Worm (Caenorhabditis elegans) whole organism, young adult: ENCODE measurements around the gene soc-1.

ENCODE experiments used
- B0035.1 ChIP-seq: sonication (generic microtip); optimal IDR thresholded peaks from 2 replicates; lab custom pipeline; 2016; ENCODE audit warnings: missing genetic modification characterization, mild to moderate bottlenecking, missing compliant biosample characterization, missing genotype, missing genetic modification reagents
- D2030.7 ChIP-seq: fragments of 200-800 bp; sonication (Bioruptor generic); IDR thresholded peaks from 2 replicates; pipeline ENCODE4 v1.3.6; 2022; ENCODE audit warnings: missing genetic modification reagents, missing genetic modification characterization, missing compliant biosample characterization
- F49E8.2 ChIP-seq: sonication (generic microtip); optimal IDR thresholded peaks from 3 replicates; lab custom pipeline; 2017; ENCODE audit warnings: missing genetic modification characterization, mild to moderate bottlenecking, missing compliant biosample characterization, antibody characterized with exemption, moderate library complexity; ENCODE audit not compliant: insufficient read depth
- ZK185.1 ChIP-seq: sonication (generic microtip); optimal IDR thresholded peaks from 2 replicates; lab custom pipeline; 2016; ENCODE audit warnings: mild to moderate bottlenecking, missing genetic modification characterization, missing compliant biosample characterization; ENCODE audit not compliant: poor library complexity, severe bottlenecking
- ama-1 ChIP-seq, 3 experiments: fragments of 150-350 bp in 1 of 3; sonication (generic microtip) in 2 of 3; optimal IDR thresholded peaks; 2 replicates each; lab custom pipeline; 2014 to 2018; ENCODE audit warnings: missing biosample characterization in 2 of 3, missing genetic modification characterization in 2 of 3, missing genetic modification reagents in 2 of 3
- attf-5 ChIP-seq: fragments of 200-800 bp; sonication (Bioruptor generic); optimal IDR thresholded peaks from 2 replicates; lab custom pipeline; 2018; ENCODE audit warnings: mild to moderate bottlenecking, missing genetic modification characterization, missing compliant biosample characterization
- him-1 ChIP-seq: sonication (generic microtip); optimal IDR thresholded peaks from 2 replicates; lab custom pipeline; 2016; ENCODE audit warnings: missing genotype, missing genetic modification reagents, missing genetic modification characterization, missing compliant biosample characterization
- mel-28 ChIP-seq: sonication (generic microtip); optimal IDR thresholded peaks from 2 replicates; lab custom pipeline; 2016; ENCODE audit warnings: borderline replicate concordance, mild to moderate bottlenecking, missing genetic modification characterization, missing compliant biosample characterization
- xnd-1 ChIP-seq: sonication (generic microtip); optimal IDR thresholded peaks from 2 replicates; lab custom pipeline; 2016; ENCODE audit warnings: missing genotype, missing genetic modification reagents, missing genetic modification characterization, missing compliant biosample characterization
- ztf-3 ChIP-seq: fragments of 200-800 bp; sonication (Bioruptor generic); optimal IDR thresholded peaks from 2 replicates; lab custom pipeline; 2018; ENCODE audit warnings: mild to moderate bottlenecking, missing genetic modification characterization, missing compliant biosample characterization

- TF ChIP-seq him-1 (tag; lab: Kevin White, UChicago): no peak
- TF ChIP-seq ZK185.1: no peak
- no peak for TF ChIP-seq D2030.7 (GFP tag; lab: Robert Waterston, UW)
- TF ChIP-seq F49E8.2 (tag; lab: Kevin White, UChicago): no peak
- TF ChIP-seq ztf-3 (GFP tag; lab: Kevin White, UChicago): no peak
- TF ChIP-seq ama-1 (optimal IDR thresholded peaks at IDR 0.05; lab: Kevin White, UChicago): no peak
- no peak for TF ChIP-seq ama-1 (GFP tag; optimal IDR thresholded peaks at IDR 0.05; lab: Kevin White, UChicago)
- TF ChIP-seq mel-28: no peak
- no peak for TF ChIP-seq xnd-1 (tag; lab: Kevin White, UChicago)
- no peak for TF ChIP-seq B0035.1 (tag; lab: Kevin White, UChicago)
- no peak for TF ChIP-seq attf-5 (GFP tag; lab: Kevin White, UChicago)
Observed at ce11 chrV:4689234-4689633, 46.5 kb downstream of the soc-1 start, which contains the start of gene K03B4.1.
